Worm (Caenorhabditis elegans): ENCODE data around the gene cal-3.

The cal-3 gene

ce11 chrIV:3843019-3843527 is 8.1 kb upstream of the cal-3 start:
- TF ChIP-seq ceh-36 (tag; optimal IDR thresholded peaks at IDR 0.05) = peak; percentile 43
- TF ChIP-seq pes-1 (GFP tag; IDR thresholded peaks at IDR 0.05) = no peak

ce11 chrIV:3841607-3842006 is 6.6 kb upstream of the cal-3 start:
- TF ChIP-seq ceh-36 (tag; optimal IDR thresholded peaks at IDR 0.05) (peak; percentile 47), B0310.2 (tag; optimal IDR thresholded peaks at IDR 0.05) (no peak)

- TF ChIP-seq ets-7 (tag; optimal IDR thresholded peaks at IDR 0.05) (no peak), hnd-1 (tag; optimal IDR thresholded peaks at IDR 0.05) (no peak), F13C5.2 (tag; optimal IDR thresholded peaks at IDR 0.05) (no peak), aly-1 (tag; optimal IDR thresholded peaks at IDR 0.05) (no peak), ama-1 (optimal IDR thresholded peaks at IDR 0.05) (no peak), scrt-1 (GFP tag; IDR thresholded peaks at IDR 0.05) (no peak), tbx-37 (GFP tag; conservative IDR thresholded peaks at IDR 0.05) (no peak), pes-1 (GFP tag; IDR thresholded peaks at IDR 0.05) (no peak), flt-1 (GFP tag; IDR thresholded peaks at IDR 0.05) (no peak)
Observed at ce11 chrIV:3840480-3840879, 5.5 kb upstream of the cal-3 start.

ce11 chrIV:3839420-3839819 is 4.5 kb upstream of the cal-3 start, which contains the start of gene F28F9.2:
F28F9.2 (plus strand) TSS chrIV:3839720.
- no peak for TF ChIP-seq aly-1 (tag; optimal IDR thresholded peaks at IDR 0.05)
- no peak for TF ChIP-seq flt-1 (GFP tag; IDR thresholded peaks at IDR 0.05)
- no peak for TF ChIP-seq ceh-13 (GFP tag; optimal IDR thresholded peaks at IDR 0.05)
- no peak for TF ChIP-seq ceh-36 (tag; optimal IDR thresholded peaks at IDR 0.05)
- no peak for TF ChIP-seq scrt-1 (GFP tag; IDR thresholded peaks at IDR 0.05)
- TF ChIP-seq tra-4 (tag; optimal IDR thresholded peaks at IDR 0.05) = no peak
- TF ChIP-seq ama-1 (optimal IDR thresholded peaks at IDR 0.05) = no peak

- TF ChIP-seq ama-1 (optimal IDR thresholded peaks at IDR 0.05) = no peak
- TF ChIP-seq scrt-1 (GFP tag; IDR thresholded peaks at IDR 0.05) = no peak
- no peak for TF ChIP-seq ceh-36 (tag; optimal IDR thresholded peaks at IDR 0.05)
- TF ChIP-seq flt-1 (GFP tag; IDR thresholded peaks at IDR 0.05) = no peak
- TF ChIP-seq tra-4 (tag; optimal IDR thresholded peaks at IDR 0.05) = no peak
- TF ChIP-seq pes-1 (GFP tag; IDR thresholded peaks at IDR 0.05) = no peak
- TF ChIP-seq tbx-11 (GFP tag; IDR thresholded peaks at IDR 0.05) = no peak
- TF ChIP-seq sea-1 (GFP tag; conservative IDR thresholded peaks at IDR 0.05) = no peak
- TF ChIP-seq ceh-13 (GFP tag; optimal IDR thresholded peaks at IDR 0.05) = no peak
Observed at ce11 chrIV:3838687-3839086, 3.7 kb upstream of the cal-3 start.

- no peak for TF ChIP-seq F13C5.2 (tag; optimal IDR thresholded peaks at IDR 0.05)
Observed at ce11 chrIV:3833778-3834177, 1.2 kb downstream of the cal-3 start.

ce11 chrIV:3832040-3832439 is 2.9 kb downstream of the cal-3 start:
- TF ChIP-seq hnd-1 (tag; optimal IDR thresholded peaks at IDR 0.05) (no peak), hmbx-1 (tag; optimal IDR thresholded peaks at IDR 0.05) (no peak), pes-1 (GFP tag; IDR thresholded peaks at IDR 0.05) (no peak), scrt-1 (GFP tag; IDR thresholded peaks at IDR 0.05) (no peak), sea-1 (GFP tag; conservative IDR thresholded peaks at IDR 0.05) (no peak), aly-1 (tag; optimal IDR thresholded peaks at IDR 0.05) (no peak), tbx-11 (GFP tag; IDR thresholded peaks at IDR 0.05) (no peak), flt-1 (GFP tag; IDR thresholded peaks at IDR 0.05) (no peak), tra-4 (tag; optimal IDR thresholded peaks at IDR 0.05) (no peak), hmg-4 (GFP tag; optimal IDR thresholded peaks at IDR 0.05) (no peak)

- no peak for TF ChIP-seq tbx-37 (GFP tag; conservative IDR thresholded peaks at IDR 0.05)
- TF ChIP-seq hmg-4 (GFP tag; optimal IDR thresholded peaks at IDR 0.05) = no peak
- TF ChIP-seq ama-1 (optimal IDR thresholded peaks at IDR 0.05) = no peak
- TF ChIP-seq ceh-36 (tag; optimal IDR thresholded peaks at IDR 0.05) = no peak
- TF ChIP-seq F13C5.2 (tag; optimal IDR thresholded peaks at IDR 0.05) = no peak
- no peak for TF ChIP-seq ets-7 (tag; optimal IDR thresholded peaks at IDR 0.05)
- no peak for TF ChIP-seq tra-4 (tag; optimal IDR thresholded peaks at IDR 0.05)
- no peak for TF ChIP-seq ceh-13 (GFP tag; optimal IDR thresholded peaks at IDR 0.05)
- TF ChIP-seq B0310.2 (tag; optimal IDR thresholded peaks at IDR 0.05) = no peak
- TF ChIP-seq pes-1 (GFP tag; IDR thresholded peaks at IDR 0.05) = no peak
- TF ChIP-seq flt-1 (GFP tag; IDR thresholded peaks at IDR 0.05) = no peak
- TF ChIP-seq sea-1 (GFP tag; conservative IDR thresholded peaks at IDR 0.05) = no peak
Observed at ce11 chrIV:3827724-3828123, 7.2 kb downstream of the cal-3 start.

ce11 chrIV:3826590-3827128 is 8.3 kb downstream of the cal-3 start, which contains the start of gene F28F9.3:
F28F9.3 (plus strand) TSS chrIV:3826890.
- TF ChIP-seq ets-7 (tag; optimal IDR thresholded peaks at IDR 0.05) (no peak), pes-1 (GFP tag; IDR thresholded peaks at IDR 0.05) (no peak)

ce11 chrIV:3825388-3825787 is 9.6 kb downstream of the cal-3 start:
- TF ChIP-seq hmbx-1 (tag; optimal IDR thresholded peaks at IDR 0.05) = no peak

Data from whole organism, early embryonic.